Fruit fly (Drosophila melanogaster): Measurements from ENCODE around the gene CG45122.

The CG45122 gene

DNA sequence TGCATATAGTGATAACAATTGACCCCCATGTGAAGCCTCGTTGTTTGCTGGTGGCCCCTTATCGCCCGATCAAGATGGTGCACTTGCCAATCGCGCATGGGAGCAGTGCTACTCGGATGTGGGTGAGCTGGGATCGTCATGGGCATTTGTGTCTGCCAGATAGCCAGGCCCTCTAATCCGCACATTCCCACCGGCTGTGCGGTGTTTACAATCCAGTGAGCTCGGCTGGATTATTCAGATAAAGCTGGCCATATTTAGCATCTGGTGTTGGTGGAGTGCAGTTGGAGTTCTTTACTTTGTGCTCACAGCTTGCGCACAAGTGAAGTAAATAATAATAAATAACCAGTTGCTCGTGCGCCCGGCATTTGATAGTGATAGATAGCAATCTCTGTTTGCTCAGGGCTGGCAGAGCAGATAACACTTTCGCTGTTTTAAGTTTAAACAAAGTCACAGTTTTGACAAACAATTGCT lies 10.9 kb upstream of the CG45122 start (continued):
- TF ChIP-seq bsh (GFP tag; optimal IDR thresholded peaks at IDR 0.05), result peak in 1 of 2 experiments; percentile 39
- TF ChIP-seq lola (GFP tag; optimal IDR thresholded peaks at IDR 0.05), result no peak
- no peak for TF ChIP-seq CG11695 (GFP tag; IDR thresholded peaks at IDR 0.05)
- peak; percentile 82 for TF ChIP-seq ATbp (GFP tag; optimal IDR thresholded peaks at IDR 0.05)
- TF ChIP-seq Vsx1 (GFP tag; optimal IDR thresholded peaks at IDR 0.05), result peak; percentile 60
- TF ChIP-seq CG10543 (GFP tag; optimal IDR thresholded peaks at IDR 0.05), result peak; percentile 80
- no peak for TF ChIP-seq Adf1 (GFP tag; IDR thresholded peaks at IDR 0.05)
- no peak for TF ChIP-seq rib (GFP tag; IDR thresholded peaks at IDR 0.05)
- peak; percentile 12; the same call in 1 of the 2 replicates for TF ChIP-seq HLH3B (GFP tag; IDR thresholded peaks at IDR 0.05)
- 0 out of 2 replicates have a peak, but pooled peaks have one; percentile 6 for TF ChIP-seq Ada2b (GFP tag; IDR thresholded peaks at IDR 0.05)
- TF ChIP-seq grn (GFP tag; optimal IDR thresholded peaks at IDR 0.05), result peak; percentile 79
- no peak for TF ChIP-seq CG7963 (GFP tag; IDR thresholded peaks at IDR 0.05; ENCODE audit: partially characterized antibody)
- peak; percentile 26 for TF ChIP-seq salm (tag; optimal IDR thresholded peaks at IDR 0.05)
- peak in 1 of 2 experiments; percentile 51 for TF ChIP-seq Hr78 (GFP tag; optimal IDR thresholded peaks at IDR 0.05)
- TF ChIP-seq pum (GFP tag; optimal IDR thresholded peaks at IDR 0.05), result no peak
- TF ChIP-seq Rfx (GFP tag; IDR thresholded peaks at IDR 0.05), result peak; percentile 24
- TF ChIP-seq NFAT (GFP tag; IDR thresholded peaks at IDR 0.05), result no peak
- TF ChIP-seq CG4707 (GFP tag; optimal IDR thresholded peaks at IDR 0.05), result peak; percentile 51
- TF ChIP-seq Hmx (GFP tag; optimal IDR thresholded peaks at IDR 0.05), result no peak
- no peak for TF ChIP-seq HmgZ (tag; optimal IDR thresholded peaks at IDR 0.05)
- peak; percentile 31; the same call in 1 of the 2 replicates for TF ChIP-seq sim (GFP tag; IDR thresholded peaks at IDR 0.05)
- TF ChIP-seq YL-1 (GFP tag; optimal IDR thresholded peaks at IDR 0.05), result peak; percentile 16
- TF ChIP-seq Myb (GFP tag; optimal IDR thresholded peaks at IDR 0.05), result no peak
- TF ChIP-seq Lhr (GFP tag; optimal IDR thresholded peaks at IDR 0.05), result peak; percentile 12
- no peak for TF ChIP-seq Hr51 (GFP tag; optimal IDR thresholded peaks at IDR 0.05)
- no peak for TF ChIP-seq CG13287 (GFP tag; IDR thresholded peaks at IDR 0.05; ENCODE audit: partially characterized antibody)
- peak; percentile 36 for TF ChIP-seq BtbVII (GFP tag; optimal IDR thresholded peaks at IDR 0.05)
- TF ChIP-seq sob (GFP tag; IDR thresholded peaks at IDR 0.05), result peak; percentile 51; the same call in 1 of the 2 replicates
- 0 out of 3 replicates have a peak, but pooled peaks have one; percentile 28 for TF ChIP-seq zfh1 (GFP tag; IDR thresholded peaks at IDR 0.05)
- TF ChIP-seq CG6689 (GFP tag; IDR thresholded peaks at IDR 0.05), result no peak
- no peak for TF ChIP-seq CG6683 (GFP tag; optimal IDR thresholded peaks at IDR 0.05)
- no peak for TF ChIP-seq CG17568 (GFP tag; optimal IDR thresholded peaks at IDR 0.05)
- 0 out of 2 replicates have a peak, but pooled peaks have one; percentile 13 for TF ChIP-seq stc (GFP tag; IDR thresholded peaks at IDR 0.05)
- TF ChIP-seq CG12104 (GFP tag; optimal IDR thresholded peaks at IDR 0.05), result peak; percentile 45
- TF ChIP-seq chn (GFP tag; optimal IDR thresholded peaks at IDR 0.05), result no peak
- TF ChIP-seq E2f1 (GFP tag; IDR thresholded peaks at IDR 0.05), result no peak
- TF ChIP-seq Scr (GFP tag; IDR thresholded peaks at IDR 0.05; ENCODE audit: partially characterized antibody), result no peak
- no peak for TF ChIP-seq ftz-f1 (GFP tag; optimal IDR thresholded peaks at IDR 0.05)
- peak; percentile 83 for TF ChIP-seq lab (GFP tag; optimal IDR thresholded peaks at IDR 0.05)
- no peak for TF ChIP-seq CG15269 (tag; optimal IDR thresholded peaks at IDR 0.05)
- no peak for TF ChIP-seq pb (GFP tag; optimal IDR thresholded peaks at IDR 0.05)
- no peak; the same call in 1 of the 2 replicates for TF ChIP-seq Xrp1 (GFP tag; IDR thresholded peaks at IDR 0.05)
- TF ChIP-seq Sry-δ (GFP tag; optimal IDR thresholded peaks at IDR 0.05), result peak; percentile 1
- no peak for TF ChIP-seq btn (GFP tag; optimal IDR thresholded peaks at IDR 0.05)
- peak; percentile 69 for TF ChIP-seq CG17359 (tag; optimal IDR thresholded peaks at IDR 0.05)
- TF ChIP-seq jumu (GFP tag; optimal IDR thresholded peaks at IDR 0.05), result no peak
- no peak for TF ChIP-seq CG15011 (GFP tag; optimal IDR thresholded peaks at IDR 0.05)
- TF ChIP-seq ewg (GFP tag; optimal IDR thresholded peaks at IDR 0.05), result peak; percentile 13
- no peak for TF ChIP-seq disco-r (GFP tag; optimal IDR thresholded peaks at IDR 0.05)
- no peak for TF ChIP-seq cas (GFP tag; IDR thresholded peaks at IDR 0.05)
